Fruit fly (Drosophila melanogaster) whole organism, embryonic: ENCODE data around the gene sphe.

ENCODE experiments used
- ATbp ChIP-seq: fragments of 200-800 bp; sonication (Bioruptor generic); optimal IDR thresholded peaks from 2 replicates; lab custom pipeline; 2017; ENCODE audit warnings: missing biosample characterization, mild to moderate bottlenecking, missing genetic modification characterization, missing genetic modification reagents
- Abd-B ChIP-seq: fragments of 200-800 bp; sonication (Bioruptor generic); optimal IDR thresholded peaks from 2 replicates; lab custom pipeline; 2018; ENCODE audit warnings: missing biosample characterization, mild to moderate bottlenecking, missing genetic modification characterization, moderate library complexity
- Bgb ChIP-seq: fragments of 200-800 bp; sonication (Bioruptor generic); IDR thresholded peaks from 2 replicates; pipeline ENCODE4 v1.3.6; 2022; ENCODE audit warnings: missing biosample characterization, missing genetic modification characterization; ENCODE audit not compliant: partially characterized antibody
- C15 ChIP-seq: fragments of 200-800 bp; sonication (Bioruptor generic); IDR thresholded peaks from 3 replicates; pipeline ENCODE4 v1.3.6; 2022; ENCODE audit warnings: missing biosample characterization, missing genetic modification characterization
- CG14667 ChIP-seq: fragments of 200-800 bp; sonication (Bioruptor generic); IDR thresholded peaks from 2 replicates; pipeline ENCODE4 v1.3.6; 2022; ENCODE audit warnings: missing biosample characterization, missing genetic modification characterization
- CG15073 ChIP-seq: fragments of 200-800 bp; sonication (Bioruptor generic); optimal IDR thresholded peaks from 2 replicates; lab custom pipeline; 2016; ENCODE audit warnings: missing biosample characterization, missing genetic modification characterization
- CG1529 ChIP-seq: fragments of 200-800 bp; sonication (Bioruptor generic); optimal IDR thresholded peaks from 3 replicates; lab custom pipeline; 2018; ENCODE audit warnings: missing biosample characterization, missing genetic modification characterization
- CG16863 ChIP-seq: fragments of 200-800 bp; sonication (Bioruptor generic); optimal IDR thresholded peaks from 3 replicates; lab custom pipeline; 2016; ENCODE audit warnings: missing biosample characterization, missing genetic modification characterization
- CG17912 ChIP-seq: fragments of 200-800 bp; sonication (Bioruptor generic); optimal IDR thresholded peaks from 2 replicates; lab custom pipeline; 2018; ENCODE audit warnings: missing biosample characterization, mild to moderate bottlenecking, missing genetic modification characterization
- CG18262 ChIP-seq: fragments of 200-800 bp; optimal IDR thresholded peaks from 3 replicates; lab custom pipeline; 2019; ENCODE audit warnings: missing biosample characterization, mild to moderate bottlenecking, missing genetic modification characterization, moderate library complexity
- CG18764 ChIP-seq: fragments of 200-800 bp; sonication (Bioruptor generic); optimal IDR thresholded peaks from 3 replicates; lab custom pipeline; 2016; ENCODE audit warnings: missing biosample characterization, missing genetic modification characterization
- CG2129 ChIP-seq: fragments of 200-800 bp; sonication (Bioruptor generic); IDR thresholded peaks from 2 replicates; pipeline ENCODE4 v1.3.6; 2022; ENCODE audit warnings: missing biosample characterization, missing genetic modification characterization; ENCODE audit not compliant: partially characterized antibody
- CG32767 ChIP-seq: fragments of 200-800 bp; sonication (Bioruptor generic); IDR thresholded peaks from 2 replicates; pipeline ENCODE4 v1.3.6; 2022; ENCODE audit warnings: missing biosample characterization, missing genetic modification characterization
- CG32772 ChIP-seq: fragments of 200-800 bp; sonication (Bioruptor generic); IDR thresholded peaks from 2 replicates; pipeline ENCODE4 v1.3.6; 2022; ENCODE audit warnings: missing biosample characterization, missing genetic modification characterization
- CG3995 ChIP-seq: fragments of 200-800 bp; sonication (Bioruptor generic); optimal IDR thresholded peaks from 3 replicates; lab custom pipeline; 2016; ENCODE audit warnings: missing biosample characterization, missing genetic modification characterization
- CG4617 ChIP-seq: fragments of 200-800 bp; sonication (Bioruptor generic); optimal IDR thresholded peaks from 3 replicates; lab custom pipeline; 2016; ENCODE audit warnings: missing biosample characterization, missing genetic modification characterization, borderline replicate concordance
- CG9437 ChIP-seq: fragments of 200-800 bp; sonication (Bioruptor generic); optimal IDR thresholded peaks from 2 replicates; lab custom pipeline; 2018; ENCODE audit warnings: missing biosample characterization, mild to moderate bottlenecking, missing genetic modification characterization
- CTCF ChIP-seq: fragments of 200-800 bp; sonication (Bioruptor generic); optimal IDR thresholded peaks from 2 replicates; lab custom pipeline; 2017; ENCODE audit warnings: missing biosample characterization, mild to moderate bottlenecking, missing genetic modification characterization, moderate library complexity
- Doc3 ChIP-seq: fragments of 200-800 bp; sonication (Bioruptor generic); IDR thresholded peaks from 3 replicates; pipeline ENCODE4 v1.3.6; 2022; ENCODE audit warnings: missing biosample characterization, missing genetic modification characterization; ENCODE audit not compliant: partially characterized antibody
- Dref ChIP-seq: fragments of 200-800 bp; sonication (Bioruptor generic); IDR thresholded peaks from 2 replicates; pipeline ENCODE4 v1.3.6; 2022; ENCODE audit warnings: missing biosample characterization, missing genetic modification characterization
- E2f1 ChIP-seq: fragments of 200-800 bp; sonication (Bioruptor generic); IDR thresholded peaks from 2 replicates; pipeline ENCODE4 v1.3.6; 2022; ENCODE audit warnings: missing biosample characterization, missing genetic modification characterization
- ERR ChIP-seq: fragments of 200-800 bp; sonication (Bioruptor generic); optimal IDR thresholded peaks from 2 replicates; lab custom pipeline; 2016; ENCODE audit warnings: missing biosample characterization, missing genetic modification characterization
- Elba2 ChIP-seq: fragments of 200-800 bp; sonication (Bioruptor generic); optimal IDR thresholded peaks from 3 replicates; lab custom pipeline; 2016; ENCODE audit warnings: missing biosample characterization, missing genetic modification characterization
- GATAe ChIP-seq: fragments of 200-800 bp; sonication (Bioruptor generic); conservative IDR thresholded peaks from 2 replicates; pipeline ENCODE4 v1.3.6; 2022; ENCODE audit warnings: missing biosample characterization, missing genetic modification characterization
- HHEX ChIP-seq: fragments of 200-800 bp; sonication (Bioruptor generic); optimal IDR thresholded peaks from 3 replicates; lab custom pipeline; 2017; ENCODE audit warnings: missing biosample characterization, mild to moderate bottlenecking, missing genetic modification characterization, missing genetic modification reagents
- HmgD ChIP-seq: fragments of 200-800 bp; sonication (Bioruptor generic); optimal IDR thresholded peaks from 3 replicates; lab custom pipeline; 2016; ENCODE audit warnings: missing biosample characterization, missing genetic modification characterization
- Hr78 ChIP-seq, 2 experiments: fragments of 200-800 bp in 1 of 2; fragments of >200 bp in 1 of 2; sonication (Bioruptor generic) in 1 of 2; optimal IDR thresholded peaks; 2 replicates each; lab custom pipeline; 2017 to 2019; ENCODE audit warnings: missing biosample characterization in 2 of 2, missing genetic modification characterization in 2 of 2, mild to moderate bottlenecking in 1 of 2, moderate library complexity in 1 of 2
- Kr ChIP-seq: fragments of 200-800 bp; sonication (Bioruptor generic); optimal IDR thresholded peaks from 2 replicates; lab custom pipeline; 2017; ENCODE audit warnings: missing biosample characterization, mild to moderate bottlenecking, missing genetic modification characterization
- MESR4 ChIP-seq: fragments of 200-800 bp; sonication (Bioruptor generic); optimal IDR thresholded peaks from 2 replicates; lab custom pipeline; 2018; ENCODE audit warnings: missing biosample characterization, mild to moderate bottlenecking, missing genetic modification characterization, moderate library complexity
- Mrtf ChIP-seq: fragments of 200-800 bp; sonication (Bioruptor generic); IDR thresholded peaks from 3 replicates; pipeline ENCODE4 v1.3.6; 2022; ENCODE audit warnings: missing biosample characterization, missing genetic modification characterization
- NC2β ChIP-seq: fragments of 200-800 bp; sonication (Bioruptor generic); optimal IDR thresholded peaks from 2 replicates; lab custom pipeline; 2016; ENCODE audit warnings: missing biosample characterization, missing genetic modification characterization
- Pdp1 ChIP-seq, 2 experiments: fragments of 200-800 bp; sonication (Bioruptor generic); optimal IDR thresholded peaks; 3 replicates each; lab custom pipeline; 2016; ENCODE audit warnings: missing biosample characterization in 2 of 2, missing genetic modification characterization in 2 of 2, mild to moderate bottlenecking in 1 of 2, moderate library complexity in 1 of 2
- Ravus ChIP-seq: fragments of 200-800 bp; sonication (Bioruptor generic); IDR thresholded peaks from 2 replicates; pipeline ENCODE4 v1.3.6; 2022; ENCODE audit warnings: missing biosample characterization, missing genetic modification characterization
- Ssrp ChIP-seq: fragments of 200-800 bp; sonication (Bioruptor generic); optimal IDR thresholded peaks from 2 replicates; lab custom pipeline; 2018; ENCODE audit warnings: missing biosample characterization, mild to moderate bottlenecking, missing genetic modification characterization, moderate library complexity
- Taf1 ChIP-seq: fragments of 200-800 bp; sonication (Bioruptor generic); IDR thresholded peaks from 2 replicates; pipeline ENCODE4 v1.3.6; 2022; ENCODE audit warnings: missing biosample characterization, missing genetic modification characterization
- Trl ChIP-seq, 3 experiments: fragments of >200 bp in 2 of 3; fragments of 200-800 bp in 1 of 3; sonication (Bioruptor generic) in 1 of 3; optimal IDR thresholded peaks; 2 replicates in 1 of 3; 3 replicates in 2 of 3; lab custom pipeline; 2016 to 2017; ENCODE audit warnings: missing biosample characterization in 1 of 3, missing genetic modification characterization in 1 of 3
- Xrp1 ChIP-seq: fragments of 200-800 bp; sonication (Bioruptor generic); IDR thresholded peaks from 2 replicates; pipeline ENCODE4 v1.3.6; 2022; ENCODE audit warnings: missing biosample characterization, missing genetic modification characterization
- cad ChIP-seq: fragments of >200 bp; optimal IDR thresholded peaks from 2 replicates; lab custom pipeline; 2017; ENCODE audit warnings: missing biosample characterization, missing genetic modification characterization
- chif ChIP-seq, 2 experiments: fragments of 200-800 bp; sonication (Bioruptor generic); optimal IDR thresholded peaks; 3 replicates each; lab custom pipeline; 2016; ENCODE audit warnings: missing biosample characterization in 2 of 2, missing genetic modification characterization in 2 of 2
- chm ChIP-seq: fragments of 200-800 bp; sonication (Bioruptor generic); IDR thresholded peaks from 2 replicates; pipeline ENCODE4 v1.3.6; 2022; ENCODE audit warnings: missing biosample characterization, missing genetic modification characterization
- cwo ChIP-seq: fragments of 200-800 bp; sonication (Bioruptor generic); optimal IDR thresholded peaks from 3 replicates; lab custom pipeline; 2017; ENCODE audit warnings: missing biosample characterization, missing genetic modification characterization, mild to moderate bottlenecking, moderate library complexity, missing genetic modification reagents
- eve ChIP-seq, 2 experiments: fragments of >200 bp; optimal IDR thresholded peaks; 2 replicates each; lab custom pipeline; 2017; ENCODE audit warnings: missing biosample characterization in 2 of 2, missing genetic modification characterization in 2 of 2
- exex ChIP-seq: fragments of 200-800 bp; sonication (Bioruptor generic); optimal IDR thresholded peaks from 4 replicates; lab custom pipeline; 2018; ENCODE audit warnings: missing biosample characterization, mild to moderate bottlenecking, missing genetic modification characterization, moderate library complexity
- gsb ChIP-seq: fragments of 200-800 bp; sonication (Bioruptor generic); IDR thresholded peaks from 2 replicates; pipeline ENCODE4 v1.3.6; 2022; ENCODE audit warnings: missing biosample characterization, missing genetic modification characterization
- insv ChIP-seq, 2 experiments: fragments of 200-800 bp; sonication (Bioruptor generic); optimal IDR thresholded peaks; 3 replicates each; lab custom pipeline; 2016 to 2018; ENCODE audit warnings: missing biosample characterization in 2 of 2, missing genetic modification characterization in 2 of 2
- oc ChIP-seq: fragments of 200-800 bp; sonication (Bioruptor generic); optimal IDR thresholded peaks from 2 replicates; lab custom pipeline; 2018; ENCODE audit warnings: missing biosample characterization, mild to moderate bottlenecking, missing genetic modification characterization, moderate library complexity
- phol ChIP-seq: fragments of 200-800 bp; sonication (Bioruptor generic); optimal IDR thresholded peaks from 3 replicates; lab custom pipeline; 2018; ENCODE audit warnings: missing biosample characterization, mild to moderate bottlenecking, missing genetic modification characterization, moderate library complexity
- pros ChIP-seq: fragments of 200-800 bp; sonication (Bioruptor generic); optimal IDR thresholded peaks from 3 replicates; lab custom pipeline; 2019; ENCODE audit warnings: missing biosample characterization, mild to moderate bottlenecking, missing genetic modification characterization, moderate library complexity
- ssp ChIP-seq: fragments of 200-800 bp; sonication (Bioruptor generic); IDR thresholded peaks from 2 replicates; pipeline ENCODE4 v1.3.6; 2022; ENCODE audit warnings: missing biosample characterization, missing genetic modification characterization
- tgo ChIP-seq: fragments of 200-800 bp; sonication (Bioruptor generic); IDR thresholded peaks from 3 replicates; pipeline ENCODE4 v1.3.6; 2022; ENCODE audit warnings: missing biosample characterization, missing genetic modification characterization
- tll ChIP-seq, 2 experiments: fragments of 200-800 bp in 1 of 2; fragments of >200 bp in 1 of 2; sonication (Bioruptor generic) in 1 of 2; optimal IDR thresholded peaks; 2 replicates each; lab custom pipeline; 2017 to 2019; ENCODE audit warnings: missing biosample characterization in 2 of 2, missing genetic modification characterization in 2 of 2, mild to moderate bottlenecking in 1 of 2, moderate library complexity in 1 of 2

The sphe gene

DNA sequence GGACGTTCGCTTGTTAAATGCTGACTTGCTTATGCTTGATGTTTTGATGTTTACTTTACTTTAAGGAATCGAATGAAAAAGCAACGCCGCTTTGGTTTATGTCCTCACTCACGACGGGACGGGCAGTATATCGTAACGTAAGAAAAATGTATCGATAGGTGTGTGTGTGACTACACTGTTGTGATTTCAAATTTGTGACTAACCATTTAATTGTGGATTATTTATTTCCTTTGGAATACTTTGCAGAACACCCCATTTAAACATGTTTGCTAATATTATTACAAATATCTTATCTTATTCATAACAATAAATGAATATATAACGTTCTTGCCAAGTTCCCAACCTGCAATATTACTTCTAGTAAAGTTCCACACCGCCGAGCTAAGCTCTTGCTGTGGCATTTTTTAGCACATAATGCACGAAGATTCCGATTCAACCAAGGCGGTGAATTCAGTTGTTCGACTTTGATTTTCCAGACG is 46.8 kb downstream of the sphe start, which contains the start of the genes Nemp and r (continued):
- peak in 1 of 2 experiments; percentile 4 for TF ChIP-seq Pdp1 (GFP tag; optimal IDR thresholded peaks at IDR 0.05; lab: Kevin White, UChicago)
- no peak for TF ChIP-seq MESR4 (GFP tag; lab: Kevin White, UChicago)
- no peak for TF ChIP-seq Ravus (GFP tag; lab: Robert Waterston, UW)
- TF ChIP-seq Ssrp (tag; lab: Kevin White, UChicago) = no peak
- TF ChIP-seq C15 (GFP tag; lab: Robert Waterston, UW) = no peak
- TF ChIP-seq CTCF = peak; percentile 65
- no peak for TF ChIP-seq exex (tag; lab: Kevin White, UChicago)
- no peak for TF ChIP-seq insv (GFP tag; optimal IDR thresholded peaks at IDR 0.05; lab: Kevin White, UChicago)
- no peak for TF ChIP-seq chm (GFP tag; lab: Robert Waterston, UW)
- TF ChIP-seq tll (GFP tag; optimal IDR thresholded peaks at IDR 0.05; lab: Kevin White, UChicago) = peak in 1 of 2 experiments; percentile 6
- TF ChIP-seq CG1529 (GFP tag; lab: Kevin White, UChicago) = no peak
- TF ChIP-seq CG18764 (GFP tag; lab: Kevin White, UChicago) = no peak
- no peak for TF ChIP-seq pros (GFP tag; lab: Kevin White, UChicago)
- TF ChIP-seq ATbp (GFP tag; lab: Kevin White, UChicago) = no peak
- TF ChIP-seq CG9437 (GFP tag; lab: Kevin White, UChicago) = peak; percentile 100
- no peak for TF ChIP-seq cad (GFP tag; lab: Kevin White, UChicago)
- no peak for TF ChIP-seq CG17912 (GFP tag; lab: Kevin White, UChicago)
- no peak for TF ChIP-seq GATAe (GFP tag; lab: Robert Waterston, UW)
- peak; percentile 45 for TF ChIP-seq phol (tag; lab: Kevin White, UChicago)
- no peak for TF ChIP-seq CG18262 (tag; lab: Kevin White, UChicago)
- TF ChIP-seq HmgD (GFP tag; lab: Kevin White, UChicago) = no peak
- peak; percentile 43 for TF ChIP-seq CG2129 (GFP tag; lab: Robert Waterston, UW)
- TF ChIP-seq ERR (GFP tag; lab: Kevin White, UChicago) = no peak
- TF ChIP-seq Bgb (GFP tag; lab: Robert Waterston, UW) = peak; percentile 65
- no peak for TF ChIP-seq E2f1 (GFP tag; lab: Robert Waterston, UW)
- peak; percentile 68 for TF ChIP-seq Dref
- TF ChIP-seq Elba2 (GFP tag; lab: Kevin White, UChicago) = no peak
- no peak for TF ChIP-seq Mrtf (GFP tag; lab: Robert Waterston, UW)
- peak; percentile 14 for TF ChIP-seq CG4617
- TF ChIP-seq chif (GFP tag; optimal IDR thresholded peaks at IDR 0.05; lab: Kevin White, UChicago) = no peak
- no peak for TF ChIP-seq Taf1 (GFP tag; lab: Robert Waterston, UW)
- TF ChIP-seq cwo (GFP tag; lab: Kevin White, UChicago) = no peak
- TF ChIP-seq CG3995 (GFP tag; lab: Kevin White, UChicago) = peak; percentile 95
- TF ChIP-seq Kr = no peak
- TF ChIP-seq NC2β (GFP tag; lab: Kevin White, UChicago) = no peak
- no peak for TF ChIP-seq tgo (GFP tag; lab: Robert Waterston, UW)
- no peak for TF ChIP-seq CG32767 (GFP tag; lab: Robert Waterston, UW)
- TF ChIP-seq oc (tag; lab: Kevin White, UChicago) = no peak
- no peak for TF ChIP-seq gsb (GFP tag; lab: Robert Waterston, UW)
- no peak for TF ChIP-seq CG14667 (GFP tag; lab: Robert Waterston, UW)
- TF ChIP-seq CG15073 (GFP tag; lab: Kevin White, UChicago) = no peak
- TF ChIP-seq Hr78 (GFP tag; optimal IDR thresholded peaks at IDR 0.05; lab: Kevin White, UChicago) = no peak
- peak; percentile 47 for TF ChIP-seq Abd-B (GFP tag; lab: Kevin White, UChicago)
- TF ChIP-seq Xrp1 (GFP tag; lab: Robert Waterston, UW) = no peak
- TF ChIP-seq ssp (GFP tag; lab: Robert Waterston, UW) = no peak
- TF ChIP-seq eve (GFP tag; optimal IDR thresholded peaks at IDR 0.05; lab: Kevin White, UChicago) = no peak
- peak; percentile 64 for TF ChIP-seq Doc3 (GFP tag; lab: Robert Waterston, UW)
- TF ChIP-seq HHEX = no peak
- no peak for TF ChIP-seq CG32772 (GFP tag; lab: Robert Waterston, UW)
- no peak for TF ChIP-seq Trl (optimal IDR thresholded peaks at IDR 0.05; lab: Kevin White, UChicago)
- TF ChIP-seq Trl (GFP tag; optimal IDR thresholded peaks at IDR 0.05; lab: Kevin White, UChicago) = no peak
- TF ChIP-seq CG16863 (GFP tag; lab: Kevin White, UChicago) = no peak
